Worm (Caenorhabditis elegans): ENCODE measurements around the gene str-160.

DNA sequence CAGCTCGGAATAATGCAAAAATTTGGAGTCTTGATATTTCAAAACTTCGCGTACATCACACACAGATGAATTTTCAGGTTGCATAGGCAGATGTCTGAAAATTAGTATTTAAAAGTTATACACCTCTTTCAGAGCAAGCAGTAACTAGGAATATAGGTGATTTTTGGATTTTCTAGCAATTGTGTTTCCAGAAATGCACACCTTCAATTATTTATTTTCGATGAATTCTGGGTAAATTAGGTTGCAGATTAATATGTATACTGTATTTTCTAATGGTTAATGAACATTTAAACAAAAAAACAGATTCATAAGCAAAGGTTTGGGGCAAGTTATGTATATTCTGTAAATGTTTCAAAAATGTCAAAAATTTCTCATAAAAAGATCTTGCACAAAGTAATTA lies 6.4 kb downstream of the str-160 start, which contains the start of gene srab-25:
- TF ChIP-seq elt-1 (tag; optimal IDR thresholded peaks at IDR 0.05) (no peak), zag-1 (tag; optimal IDR thresholded peaks at IDR 0.05) (no peak), aly-2 (tag; optimal IDR thresholded peaks at IDR 0.05) (no peak), nhr-237 (tag; optimal IDR thresholded peaks at IDR 0.05) (no peak), unc-55 (GFP tag; optimal IDR thresholded peaks at IDR 0.05) (no peak), lsy-2 (tag; optimal IDR thresholded peaks at IDR 0.05) (no peak), snpc-4 (tag; optimal IDR thresholded peaks at IDR 0.05) (no peak), nhr-11 (tag; optimal IDR thresholded peaks at IDR 0.05) (no peak), ztf-11 (tag; optimal IDR thresholded peaks at IDR 0.05) (no peak), elt-3 (tag; optimal IDR thresholded peaks at IDR 0.05) (no peak), nhr-25 (tag; optimal IDR thresholded peaks at IDR 0.05) (no peak)

All from whole organism, L2 larva.